Fruit fly (Drosophila melanogaster) whole organism, wandering third instar larva: ENCODE results near the gene soti.

Experiments used
- Abd-B ChIP-seq: fragments of >200 bp; optimal IDR thresholded peaks from 2 replicates; lab custom pipeline; 2017; ENCODE audit warnings: missing biosample characterization, missing genetic modification characterization
- CG32264 ChIP-seq: fragments of 200-800 bp; sonication (Bioruptor generic); optimal IDR thresholded peaks from 2 replicates; lab custom pipeline; 2016; ENCODE audit warnings: missing biosample characterization, missing genetic modification characterization
- CG9705 ChIP-seq: fragments of 200-800 bp; sonication (Bioruptor generic); optimal IDR thresholded peaks from 2 replicates; lab custom pipeline; 2018; ENCODE audit warnings: missing biosample characterization, mild to moderate bottlenecking, missing genetic modification characterization
- CrebA ChIP-seq: fragments of 200-800 bp; sonication (Bioruptor generic); optimal IDR thresholded peaks from 2 replicates; lab custom pipeline; 2016; ENCODE audit warnings: missing biosample characterization, mild to moderate bottlenecking, missing genetic modification characterization, borderline replicate concordance
- Dfd ChIP-seq: fragments of >200 bp; optimal IDR thresholded peaks from 2 replicates; lab custom pipeline; 2017; ENCODE audit warnings: missing biosample characterization, missing genetic modification characterization
- Dif ChIP-seq: fragments of 200-275, 200-300 bp; sonication (Bioruptor generic); optimal IDR thresholded peaks from 2 replicates; lab custom pipeline; 2018; ENCODE audit warnings: missing biosample characterization, missing genetic modification characterization; ENCODE audit not compliant: partially characterized antibody
- GATAd ChIP-seq: sonication (Bioruptor generic); optimal IDR thresholded peaks from 2 replicates; lab custom pipeline; 2016; ENCODE audit warnings: missing biosample characterization, missing genetic modification characterization
- HLH106 ChIP-seq: fragments of 200-800 bp; optimal IDR thresholded peaks from 3 replicates; lab custom pipeline; 2019; ENCODE audit warnings: missing biosample characterization, mild to moderate bottlenecking, missing genetic modification characterization, moderate library complexity
- Hr83 ChIP-seq: fragments of 200-300 bp; sonication (Bioruptor generic); optimal IDR thresholded peaks from 2 replicates; lab custom pipeline; 2016; ENCODE audit warnings: missing biosample characterization, mild to moderate bottlenecking, missing genetic modification characterization, moderate library complexity; ENCODE audit not compliant: poor library complexity, severe bottlenecking
- Jra ChIP-seq: sonication (Bioruptor generic); optimal IDR thresholded peaks from 2 replicates; lab custom pipeline; 2016; ENCODE audit warnings: missing biosample characterization, missing genetic modification characterization
- Mio ChIP-seq: sonication (Bioruptor generic); optimal IDR thresholded peaks from 2 replicates; lab custom pipeline; 2016; ENCODE audit warnings: missing biosample characterization, missing genetic modification characterization
- Myc ChIP-seq: fragments of >200 bp; optimal IDR thresholded peaks from 2 replicates; lab custom pipeline; 2017
- OdsH ChIP-seq: fragments of 200-800 bp; sonication (Bioruptor generic); optimal IDR thresholded peaks from 2 replicates; lab custom pipeline; 2016; ENCODE audit warnings: missing biosample characterization, mild to moderate bottlenecking, missing genetic modification characterization
- Rel ChIP-seq, 2 experiments: fragments of 200-800 bp; sonication (Bioruptor generic) in 1 of 2; optimal IDR thresholded peaks; 2 replicates in 1 of 2; 3 replicates in 1 of 2; lab custom pipeline; 2016 to 2019; ENCODE audit warnings: mild to moderate bottlenecking in 2 of 2, missing biosample characterization in 2 of 2, missing genetic modification characterization in 2 of 2, moderate library complexity in 1 of 2
- Sp1 ChIP-seq: fragments of 200-800 bp; sonication (Bioruptor generic); optimal IDR thresholded peaks from 3 replicates; lab custom pipeline; 2019; ENCODE audit warnings: missing biosample characterization, mild to moderate bottlenecking, missing genetic modification characterization, moderate library complexity
- Vsx2 ChIP-seq: fragments of 200-300, 225-300 bp; sonication (Bioruptor generic); optimal IDR thresholded peaks from 2 replicates; lab custom pipeline; 2018; ENCODE audit warnings: missing biosample characterization, missing genetic modification characterization; ENCODE audit not compliant: partially characterized antibody
- br ChIP-seq: fragments of 200-800 bp; sonication (Bioruptor generic); optimal IDR thresholded peaks from 2 replicates; lab custom pipeline; 2016; ENCODE audit warnings: missing biosample characterization, missing genetic modification characterization
- brk ChIP-seq: fragments of 200-800 bp; sonication (Bioruptor generic); optimal IDR thresholded peaks from 2 replicates; lab custom pipeline; 2016; ENCODE audit warnings: missing biosample characterization, mild to moderate bottlenecking, missing genetic modification characterization
- dl ChIP-seq, 2 experiments: fragments of 175-275, 200-275 bp in 1 of 2; fragments of 200-275 bp in 1 of 2; sonication (Bioruptor generic); optimal IDR thresholded peaks; lab custom pipeline; 2018; ENCODE audit warnings: mild to moderate bottlenecking in 2 of 2, missing biosample characterization in 2 of 2, missing genetic modification characterization in 2 of 2, moderate library complexity in 2 of 2; ENCODE audit not compliant: partially characterized antibody in 2 of 2, insufficient read depth in 1 of 2
- dmrt93B ChIP-seq: fragments of 200-800 bp; sonication (Bioruptor generic); optimal IDR thresholded peaks from 2 replicates; lab custom pipeline; 2018; ENCODE audit warnings: missing biosample characterization, mild to moderate bottlenecking, missing genetic modification characterization
- dsf ChIP-seq: sonication (Bioruptor generic); optimal IDR thresholded peaks from 2 replicates; lab custom pipeline; 2016; ENCODE audit warnings: missing biosample characterization, missing genetic modification characterization, borderline replicate concordance
- ey ChIP-seq: fragments of 200-800 bp; sonication (Bioruptor generic); optimal IDR thresholded peaks from 2 replicates; lab custom pipeline; 2016; ENCODE audit warnings: missing biosample characterization, missing genetic modification characterization
- foxo ChIP-seq, 2 experiments: fragments of 200-800 bp; sonication (Bioruptor generic); optimal IDR thresholded peaks; 2 replicates in 1 of 2; 3 replicates in 1 of 2; lab custom pipeline; 2016 to 2017; ENCODE audit warnings: missing biosample characterization in 2 of 2, missing genetic modification characterization in 2 of 2
- fru ChIP-seq: fragments of 200-800 bp; sonication (Bioruptor generic); optimal IDR thresholded peaks from 3 replicates; lab custom pipeline; 2016; ENCODE audit warnings: missing biosample characterization, mild to moderate bottlenecking, missing genetic modification characterization
- h ChIP-seq: fragments of 200-800 bp; sonication (Bioruptor generic); optimal IDR thresholded peaks from 3 replicates; lab custom pipeline; 2016; ENCODE audit warnings: missing biosample characterization, mild to moderate bottlenecking, missing genetic modification characterization
- jim ChIP-seq: fragments of 175-275, 200-325 bp; sonication (Bioruptor generic); optimal IDR thresholded peaks from 2 replicates; lab custom pipeline; 2016; ENCODE audit warnings: missing biosample characterization, mild to moderate bottlenecking, missing genetic modification characterization
- pan ChIP-seq: fragments of >200 bp; optimal IDR thresholded peaks from 2 replicates; lab custom pipeline; 2017
- psq ChIP-seq: fragments of 200-800 bp; sonication (Bioruptor generic); optimal IDR thresholded peaks from 3 replicates; lab custom pipeline; 2017; ENCODE audit warnings: missing biosample characterization, mild to moderate bottlenecking, missing genetic modification characterization, moderate library complexity
- rgr ChIP-seq: fragments of 200-800 bp; sonication (Bioruptor generic); optimal IDR thresholded peaks from 3 replicates; lab custom pipeline; 2016; ENCODE audit warnings: missing biosample characterization, mild to moderate bottlenecking, missing genetic modification characterization
- sage ChIP-seq: fragments of 200-800 bp; sonication (Bioruptor generic); optimal IDR thresholded peaks from 2 replicates; lab custom pipeline; 2016; ENCODE audit warnings: missing biosample characterization, mild to moderate bottlenecking, missing genetic modification characterization
- sv ChIP-seq: fragments of 200-800 bp; sonication (Bioruptor generic); optimal IDR thresholded peaks from 3 replicates; lab custom pipeline; 2016; ENCODE audit warnings: missing biosample characterization, missing genetic modification characterization
- tai ChIP-seq: sonication (Bioruptor generic); optimal IDR thresholded peaks from 2 replicates; lab custom pipeline; 2016; ENCODE audit warnings: missing biosample characterization, missing genetic modification characterization
- usp ChIP-seq: fragments of >200 bp; optimal IDR thresholded peaks from 2 replicates; lab custom pipeline; 2017; ENCODE audit warnings: missing biosample characterization, missing genetic modification characterization
- woc ChIP-seq: sonication (Bioruptor generic); optimal IDR thresholded peaks from 2 replicates; lab custom pipeline; 2016; ENCODE audit warnings: missing biosample characterization, mild to moderate bottlenecking, missing genetic modification characterization

Gene soti

DNA sequence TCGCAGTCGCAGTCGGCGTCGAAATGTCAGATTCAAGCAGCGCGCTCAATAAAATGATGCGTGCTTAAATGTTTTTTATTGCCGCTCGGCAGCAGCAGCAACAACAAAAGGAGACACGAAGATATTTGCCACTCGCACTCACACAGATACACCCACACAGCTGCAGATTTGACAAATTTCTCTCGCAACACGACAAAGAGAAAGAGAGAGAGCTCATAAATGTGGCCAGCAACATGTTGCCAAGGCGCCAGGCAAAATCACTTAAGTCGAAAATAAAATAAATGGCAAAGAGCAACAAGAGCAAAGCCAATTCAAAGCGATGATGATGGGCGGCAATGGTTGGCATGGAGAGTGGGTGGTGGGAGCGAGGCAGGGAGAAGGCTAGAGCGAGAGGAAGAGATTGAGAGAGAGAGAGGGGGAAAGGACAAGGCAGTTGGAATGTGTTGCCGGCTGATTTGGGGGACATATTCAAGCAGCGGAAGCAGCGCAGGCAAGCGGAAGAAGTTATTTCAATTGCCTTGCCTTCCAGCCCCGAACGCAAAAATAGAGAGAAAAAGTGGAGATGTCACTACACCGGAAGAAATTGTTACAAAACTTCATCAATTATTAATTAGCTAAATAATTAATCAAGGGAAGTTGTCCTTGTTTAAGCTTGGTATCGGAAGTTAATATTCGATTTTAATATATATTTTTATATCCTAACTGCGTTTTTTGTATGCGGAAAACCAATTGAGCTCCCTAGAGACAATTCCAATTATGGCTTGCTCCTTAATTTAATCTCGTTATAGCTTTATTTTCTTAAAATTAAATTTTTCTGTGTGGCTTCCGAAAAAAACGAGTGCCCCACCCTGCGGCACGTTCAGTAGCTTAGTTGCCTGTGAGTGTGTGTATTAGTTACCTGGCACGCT is 34.4 kb downstream of the soti start:
- TF ChIP-seq Jra (GFP tag; lab: Kevin White, UChicago): no peak
- no peak for TF ChIP-seq tai
- no peak for TF ChIP-seq Hr83 (GFP tag; lab: Kevin White, UChicago)
- TF ChIP-seq Dif (GFP tag; lab: Kevin White, UChicago): peak; percentile 46
- TF ChIP-seq CrebA (GFP tag; lab: Kevin White, UChicago): no peak
- TF ChIP-seq br (GFP tag; lab: Kevin White, UChicago): no peak
- peak; percentile 38 for TF ChIP-seq sv
- no peak for TF ChIP-seq Abd-B (GFP tag; lab: Kevin White, UChicago)
- TF ChIP-seq h: peak; percentile 12
- peak in 1 of 2 experiments; percentile 25 for TF ChIP-seq foxo (GFP tag; optimal IDR thresholded peaks at IDR 0.05; lab: Kevin White, UChicago)
- TF ChIP-seq Dfd: no peak
- TF ChIP-seq ey: peak; percentile 13
- no peak for TF ChIP-seq sage (GFP tag; lab: Kevin White, UChicago)
- no peak for TF ChIP-seq Vsx2 (GFP tag; lab: Kevin White, UChicago)
- TF ChIP-seq woc: no peak
- TF ChIP-seq dl (GFP tag; optimal IDR thresholded peaks at IDR 0.05; lab: Kevin White, UChicago; ENCODE audit: insufficient read depth in 1 of 2, partially characterized antibody in 2 of 2): peak; percentile 58 to 69
- peak; percentile 3 for TF ChIP-seq rgr
- TF ChIP-seq brk (GFP tag; lab: Kevin White, UChicago): no peak
- TF ChIP-seq pan: no peak

DNA sequence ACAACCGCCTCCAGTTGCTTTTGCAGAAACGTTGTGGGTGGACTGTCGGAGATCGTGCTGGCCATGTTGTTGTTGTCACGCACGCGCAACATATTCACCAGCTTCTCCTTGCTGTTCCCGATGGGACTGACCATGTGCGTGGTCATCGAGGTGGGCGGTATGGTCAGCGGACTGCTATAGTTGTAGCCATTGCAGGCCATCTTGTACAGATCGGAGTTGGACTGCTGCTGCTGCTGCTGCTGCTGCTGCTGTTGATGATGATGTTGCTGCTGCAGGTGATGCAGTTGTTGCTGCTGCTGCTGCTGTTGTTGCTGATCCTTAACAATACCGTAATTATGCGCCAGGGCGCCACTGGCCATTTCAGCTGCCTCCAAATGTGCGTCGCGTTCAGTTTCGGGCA is 36.7 kb downstream of the soti start:
- TF ChIP-seq CrebA (GFP tag; lab: Kevin White, UChicago) (no peak), Dfd (peak; percentile 74), GATAd (no peak), psq (no peak), fru (GFP tag; lab: Kevin White, UChicago) (no peak)

DNA sequence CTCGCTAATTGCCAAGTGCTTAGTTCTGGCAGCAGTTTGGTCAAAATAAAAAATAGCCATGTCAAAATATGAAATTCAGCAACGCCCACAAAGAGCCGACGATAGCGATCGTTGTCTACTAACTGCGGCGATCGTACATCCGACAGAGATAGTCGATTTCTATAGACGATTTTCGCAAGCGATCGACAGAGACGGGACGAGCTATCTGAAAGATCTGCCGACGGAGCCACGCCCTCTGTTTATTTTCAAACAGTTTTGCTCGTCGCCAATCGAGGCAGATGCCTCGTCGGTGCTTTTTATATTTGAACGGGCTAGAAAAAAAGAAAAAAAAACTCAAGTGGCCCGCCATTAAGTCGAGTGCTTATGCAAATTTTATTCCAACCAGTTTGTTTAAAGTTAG is 46.0 kb downstream of the soti start:
- TF ChIP-seq Rel (GFP tag; optimal IDR thresholded peaks at IDR 0.05; lab: Kevin White, UChicago): no peak
- no peak for TF ChIP-seq Rel (tag; optimal IDR thresholded peaks at IDR 0.05; lab: Kevin White, UChicago)
- no peak for TF ChIP-seq tai
- TF ChIP-seq Hr83 (GFP tag; lab: Kevin White, UChicago): no peak
- no peak for TF ChIP-seq dl (GFP tag; optimal IDR thresholded peaks at IDR 0.05; lab: Kevin White, UChicago; ENCODE audit: insufficient read depth in 1 of 2, partially characterized antibody in 2 of 2)
- no peak for TF ChIP-seq Sp1 (GFP tag; lab: Kevin White, UChicago)
- TF ChIP-seq OdsH (GFP tag; lab: Kevin White, UChicago): no peak
- no peak for TF ChIP-seq jim
- TF ChIP-seq, all 38 proteins: peak for 0

DNA sequence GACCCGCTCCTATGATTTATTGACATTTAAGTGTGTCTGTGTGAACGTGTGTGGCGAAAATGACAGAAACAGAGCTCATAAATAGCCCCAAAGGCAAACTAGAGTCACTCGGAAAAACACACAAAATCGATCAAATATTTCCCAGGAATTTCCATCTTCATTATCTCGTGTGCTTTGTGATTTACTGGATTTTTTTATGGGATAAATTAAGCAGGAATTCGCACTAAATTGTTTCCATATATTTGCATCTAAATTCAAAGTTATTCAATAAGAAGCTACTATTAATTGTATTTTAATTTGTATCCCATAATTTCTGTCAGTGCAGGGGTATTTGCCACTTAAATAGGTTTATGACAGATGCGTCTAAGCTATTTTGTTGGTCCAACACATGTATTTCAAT is 48.8 kb downstream of the soti start:
- TF ChIP-seq Abd-B (GFP tag; lab: Kevin White, UChicago) (no peak), rgr (no peak), Sp1 (GFP tag; lab: Kevin White, UChicago) (no peak), Hr83 (GFP tag; lab: Kevin White, UChicago) (no peak)

DNA sequence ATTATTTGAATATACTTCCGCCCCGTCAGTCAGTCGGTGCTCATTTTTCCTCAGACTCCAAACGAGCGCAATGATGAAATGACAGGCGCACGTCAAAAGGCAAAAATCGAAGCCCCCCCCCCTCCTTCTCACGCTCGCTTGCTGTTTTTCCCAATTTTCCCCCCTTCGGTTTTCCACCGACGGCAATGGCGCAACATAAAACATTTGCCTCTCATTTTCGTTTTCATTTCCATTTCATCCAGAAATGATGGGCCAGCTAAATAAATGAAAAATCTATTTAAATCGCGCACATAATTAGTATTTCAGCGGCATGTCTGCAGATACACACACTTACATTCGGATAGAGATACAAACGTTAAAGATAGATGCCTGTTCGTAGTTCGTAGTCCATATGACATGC is 50.0 kb downstream of the soti start:
- no peak for TF ChIP-seq CrebA (GFP tag; lab: Kevin White, UChicago)
- no peak for TF ChIP-seq Abd-B (GFP tag; lab: Kevin White, UChicago)
- no peak for TF ChIP-seq CG9705 (GFP tag; lab: Kevin White, UChicago)
- no peak for TF ChIP-seq Mio (GFP tag; lab: Kevin White, UChicago)
- TF ChIP-seq ey: no peak
- no peak for TF ChIP-seq GATAd
- no peak for TF ChIP-seq Sp1 (GFP tag; lab: Kevin White, UChicago)
- no peak for TF ChIP-seq CG32264 (GFP tag; lab: Kevin White, UChicago)
- TF ChIP-seq dsf (GFP tag; lab: Kevin White, UChicago): no peak
- TF ChIP-seq jim: no peak
- TF ChIP-seq Myc (lab: Kevin White, UChicago): no peak
- TF ChIP-seq usp (GFP tag; lab: Kevin White, UChicago): no peak
- no peak for TF ChIP-seq Dfd
- no peak for TF ChIP-seq Hr83 (GFP tag; lab: Kevin White, UChicago)
- no peak for TF ChIP-seq Vsx2 (GFP tag; lab: Kevin White, UChicago)
- no peak for TF ChIP-seq dmrt93B (GFP tag; lab: Kevin White, UChicago)
- TF ChIP-seq pan: no peak
- TF ChIP-seq HLH106 (tag; lab: Kevin White, UChicago): no peak
- TF ChIP-seq Dif (GFP tag; lab: Kevin White, UChicago): no peak
